Fruit fly (Drosophila melanogaster): Measurements from ENCODE around the gene CG34263.
A peak's percentile ranks its signal among the peaks of the same experiment; 100 is the strongest.

DNA sequence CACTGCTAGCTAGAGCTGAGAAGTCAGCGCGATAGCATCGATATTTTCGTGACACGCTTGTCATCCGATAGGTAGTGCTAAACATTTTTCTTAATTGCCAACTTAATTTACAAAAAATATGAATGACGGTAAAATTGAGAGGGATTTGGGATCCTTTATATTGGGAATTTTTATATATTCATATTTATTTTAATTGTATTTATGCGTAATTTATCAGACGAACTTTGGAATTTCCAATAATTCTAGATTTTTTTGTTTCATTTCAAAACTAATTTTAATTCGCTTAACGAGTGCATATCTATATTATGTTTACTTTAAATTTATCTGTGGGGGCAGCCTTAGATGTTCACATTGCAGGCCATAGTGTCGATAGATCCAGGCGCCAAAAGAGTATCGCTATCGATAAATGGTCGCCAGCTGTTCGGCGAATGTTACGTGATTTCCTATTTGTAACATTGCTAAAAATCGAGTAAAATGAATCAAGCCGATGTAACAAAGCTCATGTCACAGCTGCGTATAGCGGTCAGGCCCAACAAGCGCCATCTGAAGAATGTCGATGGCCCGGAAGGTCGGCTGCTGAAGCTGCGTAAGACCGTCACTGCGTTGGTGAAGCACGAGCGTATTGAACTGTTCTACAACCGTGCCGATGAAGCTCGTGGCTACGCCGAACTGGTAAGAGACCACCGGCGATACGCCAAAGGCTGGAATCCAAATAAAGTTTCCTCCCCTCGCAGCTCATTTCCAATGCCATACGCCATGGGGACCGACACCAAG, 1.1 kb downstream of the CG34263 start, which contains the start of the genes Tudor-SN and mRpL17:
- TF ChIP-seq h (optimal IDR thresholded peaks at IDR 0.05) = no peak
- no peak for TF ChIP-seq p53 (GFP tag; optimal IDR thresholded peaks at IDR 0.05)
- no peak for TF ChIP-seq jumu (GFP tag; optimal IDR thresholded peaks at IDR 0.05)
- TF ChIP-seq CG33213 (GFP tag; optimal IDR thresholded peaks at IDR 0.05) = peak; percentile 54
- no peak for TF ChIP-seq salm (tag; optimal IDR thresholded peaks at IDR 0.05)
- TF ChIP-seq disco-r (GFP tag; optimal IDR thresholded peaks at IDR 0.05) = no peak
- peak; percentile 2 for TF ChIP-seq psq (GFP tag; optimal IDR thresholded peaks at IDR 0.05)

All from whole organism, embryonic.